Worm (Caenorhabditis elegans): ENCODE data around the gene oga-1.

- TF ChIP-seq efl-1 (optimal IDR thresholded peaks at IDR 0.05) = no peak
- TF ChIP-seq efl-1 (GFP tag; optimal IDR thresholded peaks at IDR 0.05 in 1 of 2) = peak in 1 of 2 experiments; percentile 52
- TF ChIP-seq ceh-82 (tag; optimal IDR thresholded peaks at IDR 0.05) = no peak
- no peak for TF ChIP-seq sox-4 (tag; optimal IDR thresholded peaks at IDR 0.05)
- no peak for TF ChIP-seq aly-2 (tag; optimal IDR thresholded peaks at IDR 0.05)
- TF ChIP-seq tbx-2 (tag; optimal IDR thresholded peaks at IDR 0.05) = no peak
- TF ChIP-seq elt-2 (tag; optimal IDR thresholded peaks at IDR 0.05) = no peak
- TF ChIP-seq grh-1 (GFP tag; IDR thresholded peaks at IDR 0.05) = no peak
- TF ChIP-seq mdl-1 (tag; optimal IDR thresholded peaks at IDR 0.05) = no peak
Measured at ce11 chrX:9338375-9338774, 8.9 kb downstream of the oga-1 start, which contains the start of gene apa-2.

All from whole organism, L1 larva.